Worm (Caenorhabditis elegans) whole organism, L2 larva: ENCODE results near the gene txt-18.
A peak's percentile ranks its signal among the peaks of the same experiment; 100 is the strongest.

Experiments
- C34F6.9 ChIP-seq: fragments of 150-350 bp; optimal IDR thresholded peaks from 2 replicates; lab custom pipeline; 2014; ENCODE audit warnings: missing biosample characterization, missing genetic modification characterization
- F13H6.1 ChIP-seq: sonication (generic microtip); optimal IDR thresholded peaks from 2 replicates; lab custom pipeline; 2016; ENCODE audit warnings: missing genetic modification characterization, missing compliant biosample characterization
- R02D3.7 ChIP-seq: fragments of 150-350 bp; optimal IDR thresholded peaks from 2 replicates; lab custom pipeline; 2014; ENCODE audit warnings: missing biosample characterization, missing genetic modification characterization
- Y55F3AM.14 ChIP-seq: fragments of 200-800 bp; sonication (Bioruptor generic); optimal IDR thresholded peaks from 2 replicates; lab custom pipeline; 2018; ENCODE audit warnings: mild to moderate bottlenecking, missing genetic modification characterization, missing compliant biosample characterization
- ZK546.5 ChIP-seq: sonication (generic microtip); optimal IDR thresholded peaks from 2 replicates; lab custom pipeline; 2017; ENCODE audit warnings: missing biosample characterization, missing genetic modification characterization
- alr-1 ChIP-seq: fragments of 150-350 bp; optimal IDR thresholded peaks from 2 replicates; lab custom pipeline; 2014; ENCODE audit warnings: missing biosample characterization, missing genetic modification characterization
- aly-2 ChIP-seq: fragments of 150-350 bp; optimal IDR thresholded peaks from 2 replicates; lab custom pipeline; 2014; ENCODE audit warnings: missing biosample characterization, missing genetic modification characterization
- ama-1 ChIP-seq: fragments of 150-350 bp; optimal IDR thresholded peaks from 2 replicates; lab custom pipeline; 2018; ENCODE audit warnings: inconsistent platforms
- blmp-1 ChIP-seq: sonication (generic microtip); optimal IDR thresholded peaks from 2 replicates; lab custom pipeline; 2017; ENCODE audit warnings: missing genetic modification characterization, mild to moderate bottlenecking, missing compliant biosample characterization, antibody characterized with exemption, moderate library complexity; ENCODE audit not compliant: insufficient read depth
- ceh-16 ChIP-seq: fragments of 150-350 bp; optimal IDR thresholded peaks from 2 replicates; lab custom pipeline; 2014; ENCODE audit warnings: missing biosample characterization, missing genetic modification characterization
- ceh-82 ChIP-seq: fragments of 150-350 bp; optimal IDR thresholded peaks from 2 replicates; lab custom pipeline; 2014; ENCODE audit warnings: missing biosample characterization, missing genetic modification characterization
- crh-2 ChIP-seq: sonication (generic microtip); optimal IDR thresholded peaks from 2 replicates; lab custom pipeline; 2017; ENCODE audit warnings: missing biosample characterization, missing genetic modification characterization
- dmd-4 ChIP-seq: sonication (generic microtip); optimal IDR thresholded peaks from 2 replicates; lab custom pipeline; 2017; ENCODE audit warnings: missing biosample characterization, missing genetic modification characterization
- egl-27 ChIP-seq: sonication (generic microtip); optimal IDR thresholded peaks from 3 replicates; lab custom pipeline; 2017; ENCODE audit warnings: missing biosample characterization, missing genetic modification reagents, missing genetic modification characterization
- elt-3 ChIP-seq: sonication (generic microtip); optimal IDR thresholded peaks from 2 replicates; lab custom pipeline; 2017; ENCODE audit warnings: missing biosample characterization, missing genetic modification characterization
- gmeb-1 ChIP-seq: fragments of 150-350 bp; optimal IDR thresholded peaks from 2 replicates; lab custom pipeline; 2014; ENCODE audit warnings: missing biosample characterization, missing genetic modification characterization
- lin-11 ChIP-seq: fragments of 150-350 bp; sonication (generic microtip); optimal IDR thresholded peaks from 2 replicates; lab custom pipeline; 2014; ENCODE audit warnings: missing biosample characterization, missing genetic modification characterization, inconsistent platforms, mixed read lengths
- lin-13 ChIP-seq: fragments of 150-350 bp; optimal IDR thresholded peaks from 2 replicates; lab custom pipeline; 2014; ENCODE audit warnings: missing biosample characterization, missing genetic modification reagents, missing genetic modification characterization
- lin-39 ChIP-seq: fragments of 150-350 bp; optimal IDR thresholded peaks from 2 replicates; lab custom pipeline; 2014; ENCODE audit warnings: missing biosample characterization, missing genetic modification reagents, missing genetic modification characterization
- lsy-2 ChIP-seq, 2 experiments: fragments of 150-350 bp in 1 of 2; sonication (generic microtip) in 1 of 2; optimal IDR thresholded peaks; 2 replicates each; lab custom pipeline; 2014 to 2017; ENCODE audit warnings: missing biosample characterization in 2 of 2, missing genetic modification characterization in 2 of 2
- mab-5 ChIP-seq: fragments of 150-350 bp; optimal IDR thresholded peaks from 2 replicates; lab custom pipeline; 2014; ENCODE audit warnings: missing biosample characterization, missing genetic modification characterization
- mbf-1 ChIP-seq: sonication (generic microtip); optimal IDR thresholded peaks from 2 replicates; lab custom pipeline; 2017; ENCODE audit warnings: missing biosample characterization, missing genetic modification characterization
- mdl-1 ChIP-seq, 2 experiments: fragments of 150-350 bp in 1 of 2; sonication (generic microtip) in 1 of 2; optimal IDR thresholded peaks; 2 replicates each; lab custom pipeline; 2017; ENCODE audit warnings: missing biosample characterization in 2 of 2, missing genetic modification characterization in 2 of 2
- nhr-10 ChIP-seq: sonication (generic microtip); optimal IDR thresholded peaks from 2 replicates; lab custom pipeline; 2017; ENCODE audit warnings: missing biosample characterization, missing genetic modification characterization
- nhr-11 ChIP-seq: fragments of 150-350 bp; optimal IDR thresholded peaks from 2 replicates; lab custom pipeline; 2014; ENCODE audit warnings: missing biosample characterization, missing genetic modification characterization
- nhr-12 ChIP-seq: fragments of 150-350 bp; optimal IDR thresholded peaks from 2 replicates; lab custom pipeline; 2014; ENCODE audit warnings: missing biosample characterization, missing genetic modification characterization
- nhr-129 ChIP-seq: fragments of 150-350 bp; optimal IDR thresholded peaks from 2 replicates; lab custom pipeline; 2014; ENCODE audit warnings: missing biosample characterization, missing genetic modification characterization
- nhr-21 ChIP-seq: fragments of 150-350 bp; optimal IDR thresholded peaks from 2 replicates; lab custom pipeline; 2014; ENCODE audit warnings: missing biosample characterization, missing genetic modification characterization
- nhr-23 ChIP-seq: fragments of 150-350 bp; optimal IDR thresholded peaks from 2 replicates; lab custom pipeline; 2014; ENCODE audit warnings: missing biosample characterization, missing genetic modification reagents, missing genetic modification characterization
- nhr-237 ChIP-seq: fragments of 150-350 bp; optimal IDR thresholded peaks from 2 replicates; lab custom pipeline; 2014; ENCODE audit warnings: missing biosample characterization, missing genetic modification characterization
- nhr-25 ChIP-seq: fragments of 150-350 bp; sonication (generic microtip); optimal IDR thresholded peaks from 3 replicates; lab custom pipeline; 2014; ENCODE audit warnings: missing biosample characterization, missing genetic modification characterization
- nhr-6 ChIP-seq: fragments of 150-350 bp; optimal IDR thresholded peaks from 2 replicates; lab custom pipeline; 2014; ENCODE audit warnings: missing biosample characterization, missing genetic modification characterization
- nhr-77 ChIP-seq: fragments of 150-350 bp; optimal IDR thresholded peaks from 2 replicates; lab custom pipeline; 2014; ENCODE audit warnings: missing biosample characterization, missing genetic modification characterization
- peb-1 ChIP-seq: fragments of 150-350 bp; optimal IDR thresholded peaks from 2 replicates; lab custom pipeline; 2014; ENCODE audit warnings: missing biosample characterization, missing genetic modification characterization
- skn-1 ChIP-seq: sonication (generic microtip); optimal IDR thresholded peaks from 2 replicates; lab custom pipeline; 2017; ENCODE audit warnings: missing biosample characterization, missing genetic modification characterization
- sma-3 ChIP-seq: sonication (generic microtip); optimal IDR thresholded peaks from 2 replicates; lab custom pipeline; 2016; ENCODE audit warnings: missing genetic modification reagents, missing genetic modification characterization, missing compliant biosample characterization
- sma-9 ChIP-seq, 2 experiments: fragments of 150-350 bp in 1 of 2; sonication (generic microtip) in 1 of 2; optimal IDR thresholded peaks; 2 replicates each; lab custom pipeline; 2014 to 2016; ENCODE audit warnings: missing genetic modification characterization in 2 of 2, mild to moderate bottlenecking in 1 of 2, missing biosample characterization in 1 of 2, missing compliant biosample characterization in 1 of 2, missing genetic modification reagents in 1 of 2, moderate library complexity in 1 of 2
- snpc-4 ChIP-seq: fragments of 150-350 bp; optimal IDR thresholded peaks from 2 replicates; lab custom pipeline; 2014; ENCODE audit warnings: missing biosample characterization, missing genetic modification characterization
- unc-39 ChIP-seq: fragments of 150-350 bp; optimal IDR thresholded peaks from 2 replicates; lab custom pipeline; 2014; ENCODE audit warnings: missing biosample characterization, missing genetic modification characterization
- unc-55 ChIP-seq: fragments of 150-350 bp; sonication (generic microtip); optimal IDR thresholded peaks from 3 replicates; lab custom pipeline; 2014; ENCODE audit warnings: missing biosample characterization, missing genetic modification reagents, missing genetic modification characterization
- unc-62 ChIP-seq: fragments of 150-350 bp; optimal IDR thresholded peaks from 2 replicates; lab custom pipeline; 2014; ENCODE audit warnings: missing biosample characterization, missing genetic modification reagents, missing genetic modification characterization
- zag-1 ChIP-seq: fragments of 150-350 bp; optimal IDR thresholded peaks from 2 replicates; lab custom pipeline; 2014; ENCODE audit warnings: missing biosample characterization, missing genetic modification characterization
- ztf-1 ChIP-seq: fragments of 200-800 bp; sonication (Bioruptor generic); conservative IDR thresholded peaks from 2 replicates; pipeline ENCODE4 v1.3.6; 2022; ENCODE audit warnings: missing genetic modification characterization, missing compliant biosample characterization
- ztf-11 ChIP-seq: sonication (generic microtip); optimal IDR thresholded peaks from 2 replicates; lab custom pipeline; 2017; ENCODE audit warnings: missing biosample characterization, missing genetic modification characterization

Gene txt-18

DNA sequence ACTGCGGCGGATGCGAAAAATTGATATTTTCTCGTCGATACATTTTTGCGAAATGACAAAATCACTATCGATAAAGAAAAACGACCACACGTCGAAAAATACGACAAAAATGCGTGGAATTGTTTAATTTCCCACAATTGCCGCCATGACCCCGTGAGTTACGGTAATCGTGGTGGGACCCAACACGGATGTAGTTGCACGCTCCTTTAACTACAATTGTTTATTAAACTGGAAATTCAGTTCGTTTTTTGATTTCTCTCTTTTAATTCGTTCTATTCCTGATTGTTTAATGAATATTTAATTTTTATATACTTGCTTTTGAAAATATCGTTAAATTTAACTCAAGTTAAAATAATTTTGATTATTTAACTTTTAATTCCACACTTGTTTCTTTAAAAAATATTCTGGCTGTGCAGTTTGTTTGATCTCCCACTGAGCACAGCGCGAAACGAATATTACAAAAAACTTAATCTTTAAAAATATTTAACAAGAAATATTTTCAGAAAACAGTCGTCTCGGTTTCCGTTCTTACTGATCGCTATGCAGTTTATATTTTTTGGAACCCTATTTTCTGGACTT is 21.5 kb downstream of the txt-18 start, which contains the start of the genes ani-2 and clec-88:
ani-2 (minus strand) TSS at position 131 of the 579 bp plus-strand sequence.
clec-88 (plus strand) TSS at position 486 of the 579 bp plus-strand sequence.
- TF ChIP-seq skn-1 (tag; lab: Kevin White, UChicago) (no peak), snpc-4 (no peak), dmd-4 (tag; lab: Kevin White, UChicago) (no peak), ceh-82 (no peak), lin-13 (GFP tag; lab: Kevin White, UChicago) (no peak), nhr-12 (tag; lab: Kevin White, UChicago) (no peak), ztf-11 (tag; lab: Kevin White, UChicago) (no peak), lin-11 (no peak), ZK546.5 (tag; lab: Kevin White, UChicago) (no peak)

DNA sequence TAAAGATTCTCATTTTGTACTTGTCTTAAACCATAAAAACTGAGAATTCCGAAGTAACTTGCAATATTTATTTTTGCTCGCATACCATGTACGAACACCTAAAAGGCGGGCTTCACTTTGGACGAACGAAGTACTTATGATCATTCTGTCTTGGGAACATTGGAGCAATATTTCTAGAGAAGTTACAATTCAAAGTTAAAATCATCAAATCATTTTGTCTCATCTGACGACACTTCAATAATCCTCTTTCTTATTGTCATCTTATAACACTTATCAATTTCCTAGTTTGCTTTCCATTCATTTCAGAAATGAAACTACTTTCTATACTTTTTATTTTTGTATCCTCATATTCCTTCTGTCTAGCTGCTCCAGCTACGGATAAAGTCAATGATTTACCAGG is 22.8 kb downstream of the txt-18 start, which contains the start of gene ctsa-4.1:
ctsa-4.1 (plus strand) TSS at position 301 of the 400 bp plus-strand sequence.
- no peak for TF ChIP-seq nhr-237 (tag; lab: Kevin White, UChicago)
- no peak for TF ChIP-seq R02D3.7 (tag; lab: Kevin White, UChicago)
- no peak for TF ChIP-seq nhr-12 (tag; lab: Kevin White, UChicago)
- no peak for TF ChIP-seq C34F6.9
- no peak for TF ChIP-seq Y55F3AM.14
- TF ChIP-seq egl-27 (tag; lab: Kevin White, UChicago) = no peak
- TF ChIP-seq ZK546.5 (tag; lab: Kevin White, UChicago) = no peak
- TF ChIP-seq blmp-1 (tag; lab: Kevin White, UChicago) = no peak
- no peak for TF ChIP-seq ama-1 (lab: Kevin White, UChicago)
- TF ChIP-seq mab-5 (tag; lab: Kevin White, UChicago) = no peak
- TF ChIP-seq nhr-23 (tag; lab: Kevin White, UChicago) = no peak
- TF ChIP-seq nhr-21 = no peak
- no peak for TF ChIP-seq sma-3
- TF ChIP-seq unc-55 (GFP tag; lab: Kevin White, UChicago) = no peak
- TF ChIP-seq lin-13 (GFP tag; lab: Kevin White, UChicago) = no peak
- no peak for TF ChIP-seq elt-3
- TF ChIP-seq mbf-1 = no peak
- no peak for TF ChIP-seq crh-2
- TF ChIP-seq sma-9 (GFP tag; optimal IDR thresholded peaks at IDR 0.05; lab: Kevin White, UChicago) = no peak
- TF ChIP-seq sma-9 (tag; optimal IDR thresholded peaks at IDR 0.05; lab: Kevin White, UChicago) = no peak
- TF ChIP-seq nhr-129 = no peak

DNA sequence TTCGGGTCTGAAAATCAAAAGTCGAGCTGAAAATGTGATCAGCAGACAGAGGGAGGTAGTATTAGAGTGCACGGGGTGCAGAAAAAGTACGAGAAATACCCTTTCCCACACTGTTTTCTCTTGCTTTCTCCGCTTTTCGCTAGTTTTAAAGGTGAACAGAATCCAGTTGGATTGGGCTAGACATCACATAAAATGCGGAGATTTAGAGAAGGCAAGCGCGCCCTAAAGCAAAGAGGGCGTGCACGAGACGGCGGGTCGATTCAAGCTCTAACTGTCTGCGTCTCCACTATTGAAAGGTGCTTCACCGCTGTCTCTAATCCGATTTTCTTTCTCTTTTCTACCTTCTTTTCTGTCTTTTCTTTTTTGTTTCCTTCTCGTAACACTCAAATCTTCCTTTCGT is 26.2 kb downstream of the txt-18 start:
- TF ChIP-seq ZK546.5 (tag; lab: Kevin White, UChicago) (no peak), sma-9 (GFP tag; optimal IDR thresholded peaks at IDR 0.05; lab: Kevin White, UChicago) (peak; percentile 90), sma-9 (tag; optimal IDR thresholded peaks at IDR 0.05; lab: Kevin White, UChicago) (no peak), Y55F3AM.14 (no peak), gmeb-1 (tag; lab: Kevin White, UChicago) (peak; percentile 77), unc-55 (GFP tag; lab: Kevin White, UChicago) (peak; percentile 91), F13H6.1 (peak; percentile 88), lin-39 (no peak), blmp-1 (tag; lab: Kevin White, UChicago) (peak; percentile 92), mab-5 (tag; lab: Kevin White, UChicago) (peak; percentile 71), unc-62 (GFP tag; lab: Kevin White, UChicago) (no peak), dmd-4 (tag; lab: Kevin White, UChicago) (no peak), lsy-2 (tag; optimal IDR thresholded peaks at IDR 0.05; lab: Kevin White, UChicago) (peak; percentile 66 to 88), sma-3 (peak; percentile 80), ztf-11 (tag; lab: Kevin White, UChicago) (no peak), crh-2 (peak; percentile 88), zag-1 (tag; lab: Kevin White, UChicago) (peak; percentile 56), lin-13 (GFP tag; lab: Kevin White, UChicago) (peak; percentile 77), lin-11 (peak; percentile 83), nhr-25 (peak; percentile 79), C34F6.9 (peak; percentile 93), ztf-1 (GFP tag; lab: Robert Waterston, UW) (no peak), nhr-21 (peak; percentile 81), nhr-6 (tag; lab: Kevin White, UChicago) (peak; percentile 22), egl-27 (tag; lab: Kevin White, UChicago) (peak; percentile 56), aly-2 (tag; lab: Kevin White, UChicago) (no peak), snpc-4 (peak; percentile 66), ceh-82 (no peak), mdl-1 (tag; optimal IDR thresholded peaks at IDR 0.05; lab: Kevin White, UChicago) (peak; percentile 91 to 94), nhr-12 (tag; lab: Kevin White, UChicago) (no peak), R02D3.7 (tag; lab: Kevin White, UChicago) (no peak), ceh-16 (tag; lab: Kevin White, UChicago) (no peak), nhr-23 (tag; lab: Kevin White, UChicago) (no peak), nhr-11 (no peak), nhr-77 (tag; lab: Kevin White, UChicago) (no peak), nhr-129 (peak; percentile 89), nhr-237 (tag; lab: Kevin White, UChicago) (peak; percentile 40), alr-1 (tag; lab: Kevin White, UChicago) (no peak), nhr-10 (no peak), mbf-1 (no peak), ama-1 (lab: Kevin White, UChicago) (no peak), skn-1 (tag; lab: Kevin White, UChicago) (no peak), peb-1 (tag; lab: Kevin White, UChicago) (no peak), unc-39 (no peak), elt-3 (no peak)
